Worm (Caenorhabditis elegans) whole organism, young adult: ENCODE results near the gene gpa-3.

Source experiments
- dpl-1 ChIP-seq: fragments of 150-350 bp; optimal IDR thresholded peaks from 2 replicates; lab custom pipeline; 2014; ENCODE audit warnings: missing biosample characterization, missing genetic modification reagents, missing genetic modification characterization
- him-1 ChIP-seq: sonication (generic microtip); optimal IDR thresholded peaks from 2 replicates; lab custom pipeline; 2016; ENCODE audit warnings: missing genotype, missing genetic modification reagents, missing genetic modification characterization, missing compliant biosample characterization
- nfya-1 ChIP-seq: sonication (generic microtip); optimal IDR thresholded peaks from 2 replicates; lab custom pipeline; 2017; ENCODE audit warnings: antibody characterized with exemption, missing compliant biosample characterization, missing genetic modification characterization, borderline replicate concordance; ENCODE audit not compliant: insufficient read depth
- snpc-1.3 ChIP-seq: sonication (generic microtip); optimal IDR thresholded peaks from 2 replicates; lab custom pipeline; 2017; ENCODE audit warnings: missing genetic modification characterization, mild to moderate bottlenecking, missing compliant biosample characterization, antibody characterized with exemption, moderate library complexity, missing genotype, missing genetic modification reagents; ENCODE audit not compliant: insufficient read depth

- TF ChIP-seq dpl-1 (GFP tag; lab: Kevin White, UChicago) (no peak), snpc-1.3 (no peak), him-1 (no peak), nfya-1 (no peak)
Observed at ce11 chrV:9359674-9360073, at the start of gene gpa-3.
